Worm (Caenorhabditis elegans) whole organism, L4/young adult: ENCODE results near the gene lir-3.

Experiments used
- W03F9.2 ChIP-seq: fragments of 150-350 bp; optimal IDR thresholded peaks from 2 replicates; lab custom pipeline; 2014; ENCODE audit warnings: missing biosample characterization, missing genetic modification characterization
- dao-5 ChIP-seq: sonication (generic microtip); optimal IDR thresholded peaks from 2 replicates; lab custom pipeline; 2016; ENCODE audit warnings: missing genotype, missing genetic modification characterization, moderate library complexity, missing compliant biosample characterization

ce11 chrII:11142571-11142970 lies 42.0 kb downstream of the lir-3 start, which contains the start of gene arrd-6:
- TF ChIP-seq dao-5 (tag; lab: Kevin White, UChicago): no peak
- TF ChIP-seq W03F9.2: no peak
